Worm (Caenorhabditis elegans): ENCODE data around the gene C01G6.9.

Gene C01G6.9

ce11 chrII:9306835-9307234, 11.2 kb upstream of the C01G6.9 start:
- peak; percentile 94 for TF ChIP-seq lin-39 (tag; optimal IDR thresholded peaks at IDR 0.05)
- no peak for TF ChIP-seq elt-2 (tag; optimal IDR thresholded peaks at IDR 0.05)
- no peak for TF ChIP-seq pha-4 (tag; optimal IDR thresholded peaks at IDR 0.05)
- no peak for TF ChIP-seq hmg-11 (tag; optimal IDR thresholded peaks at IDR 0.05)
- TF ChIP-seq unc-62 (GFP tag; optimal IDR thresholded peaks at IDR 0.05), result peak; percentile 67
- peak; percentile 79 for TF ChIP-seq nfya-1 (tag; optimal IDR thresholded peaks at IDR 0.05; ENCODE audit: insufficient read depth)
- TF ChIP-seq snpc-4 (tag; optimal IDR thresholded peaks at IDR 0.05), result no peak
- TF ChIP-seq fkh-2 (tag; optimal IDR thresholded peaks at IDR 0.05), result no peak
- no peak for TF ChIP-seq ceh-9 (tag; optimal IDR thresholded peaks at IDR 0.05)
- TF ChIP-seq daf-12 (tag; optimal IDR thresholded peaks at IDR 0.05), result no peak
- TF ChIP-seq lsy-12 (tag; optimal IDR thresholded peaks at IDR 0.05), result no peak

- TF ChIP-seq fkh-10 (GFP tag; optimal IDR thresholded peaks at IDR 0.05), result peak; percentile 11
- no peak for TF ChIP-seq sea-2 (GFP tag; optimal IDR thresholded peaks at IDR 0.05)
- TF ChIP-seq elt-3 (tag; optimal IDR thresholded peaks at IDR 0.05), result no peak
- no peak for TF ChIP-seq nhr-12 (tag; optimal IDR thresholded peaks at IDR 0.05)
- TF ChIP-seq ceh-82 (tag; optimal IDR thresholded peaks at IDR 0.05), result no peak
- peak; percentile 48 for TF ChIP-seq lin-39 (tag; optimal IDR thresholded peaks at IDR 0.05)
- TF ChIP-seq nhr-28 (tag; optimal IDR thresholded peaks at IDR 0.05), result no peak
- TF ChIP-seq mdl-1 (tag; optimal IDR thresholded peaks at IDR 0.05), result no peak
- no peak for TF ChIP-seq fkh-2 (tag; optimal IDR thresholded peaks at IDR 0.05)
- no peak for TF ChIP-seq eor-1 (tag; optimal IDR thresholded peaks at IDR 0.05)
- no peak for TF ChIP-seq nhr-67 (tag; optimal IDR thresholded peaks at IDR 0.05)
Observed at ce11 chrII:9305575-9305974, 10.0 kb upstream of the C01G6.9 start.

- TF ChIP-seq elt-3 (tag; optimal IDR thresholded peaks at IDR 0.05) (no peak), nhr-25 (tag; optimal IDR thresholded peaks at IDR 0.05) (no peak), R02D3.7 (tag; optimal IDR thresholded peaks at IDR 0.05) (no peak), zag-1 (tag; optimal IDR thresholded peaks at IDR 0.05) (no peak), unc-39 (tag; optimal IDR thresholded peaks at IDR 0.05) (no peak), ztf-11 (tag; optimal IDR thresholded peaks at IDR 0.05) (no peak), skn-1 (tag; optimal IDR thresholded peaks at IDR 0.05) (no peak), egl-27 (tag; optimal IDR thresholded peaks at IDR 0.05) (no peak), nhr-28 (tag; optimal IDR thresholded peaks at IDR 0.05) (no peak), ceh-82 (tag; optimal IDR thresholded peaks at IDR 0.05) (no peak), elt-1 (tag; optimal IDR thresholded peaks at IDR 0.05) (no peak)
Observed at ce11 chrII:9304849-9305248, 9.2 kb upstream of the C01G6.9 start.

ce11 chrII:9303545-9303944, 7.9 kb upstream of the C01G6.9 start:
- TF ChIP-seq elt-1 (tag; optimal IDR thresholded peaks at IDR 0.05), result no peak
- no peak for TF ChIP-seq snpc-4 (tag; optimal IDR thresholded peaks at IDR 0.05)
- TF ChIP-seq unc-39 (tag; optimal IDR thresholded peaks at IDR 0.05), result no peak
- no peak for TF ChIP-seq nhr-12 (tag; optimal IDR thresholded peaks at IDR 0.05)
- no peak for TF ChIP-seq ceh-9 (tag; optimal IDR thresholded peaks at IDR 0.05)
- no peak for TF ChIP-seq nhr-237 (tag; optimal IDR thresholded peaks at IDR 0.05)
- TF ChIP-seq elt-3 (tag; optimal IDR thresholded peaks at IDR 0.05), result no peak
- no peak for TF ChIP-seq pqm-1 (tag; optimal IDR thresholded peaks at IDR 0.05)
- no peak for TF ChIP-seq egl-27 (tag; optimal IDR thresholded peaks at IDR 0.05)
- TF ChIP-seq fos-1 (tag; optimal IDR thresholded peaks at IDR 0.05), result no peak
- no peak for TF ChIP-seq nhr-23 (tag; optimal IDR thresholded peaks at IDR 0.05)
- no peak for TF ChIP-seq unc-62 (GFP tag; optimal IDR thresholded peaks at IDR 0.05)
- TF ChIP-seq ztf-11 (tag; optimal IDR thresholded peaks at IDR 0.05), result no peak
- TF ChIP-seq mml-1 (tag; optimal IDR thresholded peaks at IDR 0.05), result no peak
- no peak for TF ChIP-seq daf-12 (tag; optimal IDR thresholded peaks at IDR 0.05)
- no peak for TF ChIP-seq ceh-82 (tag; optimal IDR thresholded peaks at IDR 0.05)
- TF ChIP-seq zag-1 (tag; optimal IDR thresholded peaks at IDR 0.05), result no peak
- no peak for TF ChIP-seq ama-1 (optimal IDR thresholded peaks at IDR 0.05)
- TF ChIP-seq skn-1 (tag; optimal IDR thresholded peaks at IDR 0.05), result no peak
- no peak for TF ChIP-seq ceh-28 (tag; optimal IDR thresholded peaks at IDR 0.05)

ce11 chrII:9301065-9301464, 5.4 kb upstream of the C01G6.9 start:
- TF ChIP-seq mml-1 (tag; optimal IDR thresholded peaks at IDR 0.05), result no peak
- no peak for TF ChIP-seq ama-1 (optimal IDR thresholded peaks at IDR 0.05)
- TF ChIP-seq tbx-2 (tag; optimal IDR thresholded peaks at IDR 0.05), result no peak
- TF ChIP-seq elt-2 (tag; optimal IDR thresholded peaks at IDR 0.05), result peak; percentile 95
- no peak for TF ChIP-seq R02D3.7 (tag; optimal IDR thresholded peaks at IDR 0.05)
- no peak for TF ChIP-seq nhr-28 (tag; optimal IDR thresholded peaks at IDR 0.05)
- TF ChIP-seq nhr-25 (tag; optimal IDR thresholded peaks at IDR 0.05), result no peak
- no peak for TF ChIP-seq hmg-11 (tag; optimal IDR thresholded peaks at IDR 0.05)
- no peak for TF ChIP-seq daf-12 (tag; optimal IDR thresholded peaks at IDR 0.05)
- TF ChIP-seq egl-27 (tag; optimal IDR thresholded peaks at IDR 0.05), result no peak
- TF ChIP-seq jun-1 (tag; optimal IDR thresholded peaks at IDR 0.05), result peak; percentile 42
- TF ChIP-seq nhr-67 (tag; optimal IDR thresholded peaks at IDR 0.05), result no peak
- no peak for TF ChIP-seq unc-62 (GFP tag; optimal IDR thresholded peaks at IDR 0.05)
- peak; percentile 47 for TF ChIP-seq pha-4 (tag; optimal IDR thresholded peaks at IDR 0.05)
- TF ChIP-seq egl-5 (tag; optimal IDR thresholded peaks at IDR 0.05), result no peak
- TF ChIP-seq pqm-1 (tag; optimal IDR thresholded peaks at IDR 0.05), result peak; percentile 93
- no peak for TF ChIP-seq zag-1 (tag; optimal IDR thresholded peaks at IDR 0.05)
- TF ChIP-seq snpc-4 (tag; optimal IDR thresholded peaks at IDR 0.05), result no peak
- TF ChIP-seq nfya-1 (tag; optimal IDR thresholded peaks at IDR 0.05; ENCODE audit: insufficient read depth), result no peak
- no peak for TF ChIP-seq ceh-28 (tag; optimal IDR thresholded peaks at IDR 0.05)
- TF ChIP-seq lin-39 (tag; optimal IDR thresholded peaks at IDR 0.05), result no peak
- no peak for TF ChIP-seq lin-15B (tag; optimal IDR thresholded peaks at IDR 0.05)
- no peak for TF ChIP-seq ceh-16 (tag; optimal IDR thresholded peaks at IDR 0.05)
- no peak for TF ChIP-seq nhr-43 (tag; optimal IDR thresholded peaks at IDR 0.05; ENCODE audit: poor library complexity, severe bottlenecking)
- no peak for TF ChIP-seq elt-1 (tag; optimal IDR thresholded peaks at IDR 0.05)

Measured in whole organism, L3 larva.